Worm (Caenorhabditis elegans) whole organism, young adult: Measurements from ENCODE around the gene snt-1.

Source experiments
- B0019.2 ChIP-seq: fragments of 200-800 bp; sonication (Bioruptor generic); conservative IDR thresholded peaks from 2 replicates; pipeline ENCODE4 v1.3.6; 2022; ENCODE audit warnings: missing genetic modification reagents, missing genetic modification characterization, missing compliant biosample characterization
- F57C9.4 ChIP-seq: sonication (generic microtip); optimal IDR thresholded peaks from 2 replicates; lab custom pipeline; 2017; ENCODE audit warnings: mild to moderate bottlenecking, missing genetic modification characterization, missing compliant biosample characterization
- Y56A3A.18 ChIP-seq: fragments of 200-800 bp; sonication (Bioruptor generic); IDR thresholded peaks from 2 replicates; pipeline ENCODE4 v1.3.6; 2022; ENCODE audit warnings: missing genetic modification reagents, missing genetic modification characterization, missing compliant biosample characterization
- Y79H2A.3 ChIP-seq: fragments of 200-800 bp; sonication (Bioruptor generic); conservative IDR thresholded peaks from 2 replicates; pipeline ENCODE4 v1.3.6; 2022; ENCODE audit warnings: missing genetic modification reagents, missing genetic modification characterization, missing compliant biosample characterization
- ZK185.1 ChIP-seq: sonication (generic microtip); optimal IDR thresholded peaks from 2 replicates; lab custom pipeline; 2016; ENCODE audit warnings: mild to moderate bottlenecking, missing genetic modification characterization, missing compliant biosample characterization; ENCODE audit not compliant: poor library complexity, severe bottlenecking
- akir-1 ChIP-seq: fragments of 200-800 bp; sonication (Bioruptor generic); optimal IDR thresholded peaks from 2 replicates; lab custom pipeline; 2018; ENCODE audit warnings: mild to moderate bottlenecking, missing genetic modification characterization, moderate library complexity, missing compliant biosample characterization
- ama-1 ChIP-seq, 3 experiments: fragments of 150-350 bp in 1 of 3; sonication (generic microtip) in 2 of 3; optimal IDR thresholded peaks; 2 replicates each; lab custom pipeline; 2014 to 2018; ENCODE audit warnings: missing biosample characterization in 2 of 3, missing genetic modification characterization in 2 of 3, missing genetic modification reagents in 2 of 3
- aptf-3 ChIP-seq: fragments of 200-800 bp; sonication (Bioruptor generic); IDR thresholded peaks from 2 replicates; pipeline ENCODE4 v1.3.6; 2022; ENCODE audit warnings: missing genetic modification characterization, missing compliant biosample characterization
- bed-1 ChIP-seq: fragments of 200-800 bp; sonication (Bioruptor generic); IDR thresholded peaks from 2 replicates; pipeline ENCODE4 v1.3.6; 2022; ENCODE audit warnings: missing genetic modification reagents, missing genetic modification characterization, missing compliant biosample characterization
- bed-2 ChIP-seq: fragments of 200-800 bp; sonication (Bioruptor generic); IDR thresholded peaks from 2 replicates; pipeline ENCODE4 v1.3.6; 2022; ENCODE audit warnings: missing genetic modification reagents, missing genetic modification characterization, missing compliant biosample characterization
- ccch-3 ChIP-seq: fragments of 200-800 bp; sonication (Bioruptor generic); optimal IDR thresholded peaks from 2 replicates; lab custom pipeline; 2018; ENCODE audit warnings: mild to moderate bottlenecking, missing genetic modification characterization, missing compliant biosample characterization
- cebp-1 ChIP-seq, 2 experiments: fragments of 200-800 bp in 1 of 2; sonication (Bioruptor generic) in 1 of 2; sonication (generic microtip) in 1 of 2; IDR thresholded peaks in 1 of 2; optimal IDR thresholded peaks in 1 of 2; 2 replicates each; pipeline versions ENCODE4 v1.3.6 to Lab custom; 2017 to 2022; ENCODE audit warnings: missing compliant biosample characterization in 2 of 2, missing genetic modification characterization in 2 of 2, mild to moderate bottlenecking in 1 of 2, missing genetic modification reagents in 1 of 2, moderate library complexity in 1 of 2
- ceh-40 ChIP-seq: fragments of 200-800 bp; sonication (Bioruptor generic); IDR thresholded peaks from 2 replicates; pipeline ENCODE4 v1.3.6; 2022; ENCODE audit warnings: missing genetic modification characterization, missing compliant biosample characterization
- ceh-79 ChIP-seq: sonication (generic microtip); optimal IDR thresholded peaks from 2 replicates; lab custom pipeline; 2017; ENCODE audit warnings: mild to moderate bottlenecking, missing genetic modification characterization, missing compliant biosample characterization
- ceh-91 ChIP-seq: fragments of 200-800 bp; sonication (Bioruptor generic); IDR thresholded peaks from 2 replicates; pipeline ENCODE4 v1.3.6; 2022; ENCODE audit warnings: missing genetic modification reagents, missing genetic modification characterization, missing compliant biosample characterization
- efl-1 ChIP-seq: fragments of 150-350 bp; optimal IDR thresholded peaks from 2 replicates; lab custom pipeline; 2014; ENCODE audit warnings: missing biosample characterization, missing genetic modification reagents, missing genetic modification characterization
- fkh-3 ChIP-seq: sonication (generic microtip); optimal IDR thresholded peaks from 2 replicates; lab custom pipeline; 2016; ENCODE audit warnings: mild to moderate bottlenecking, missing genetic modification characterization, missing compliant biosample characterization
- hlh-12 ChIP-seq: sonication (generic microtip); optimal IDR thresholded peaks from 2 replicates; lab custom pipeline; 2016; ENCODE audit warnings: missing genetic modification characterization, missing compliant biosample characterization
- hsf-1 ChIP-seq: fragments of 200-800 bp; sonication (Bioruptor generic); IDR thresholded peaks from 2 replicates; pipeline ENCODE4 v1.3.6; 2022; ENCODE audit warnings: missing genetic modification reagents, missing genetic modification characterization, missing compliant biosample characterization
- lin-35 ChIP-seq, 3 experiments: fragments of 150-350 bp in 2 of 3; sonication (generic microtip) in 1 of 3; optimal IDR thresholded peaks; 2 replicates each; lab custom pipeline; 2014 to 2018; ENCODE audit warnings: missing biosample characterization in 3 of 3, missing genetic modification characterization in 3 of 3, missing genetic modification reagents in 3 of 3
- lir-1 ChIP-seq: fragments of 200-800 bp; sonication (Bioruptor generic); conservative IDR thresholded peaks from 2 replicates; pipeline ENCODE4 v1.3.6; 2022; ENCODE audit warnings: missing genetic modification reagents, missing genetic modification characterization, missing compliant biosample characterization
- lsl-1 ChIP-seq: fragments of 200-800 bp; sonication (Bioruptor generic); optimal IDR thresholded peaks from 2 replicates; lab custom pipeline; 2018; ENCODE audit warnings: mild to moderate bottlenecking, missing genetic modification characterization, moderate library complexity, missing compliant biosample characterization
- lsy-27 ChIP-seq: sonication (generic microtip); optimal IDR thresholded peaks from 2 replicates; lab custom pipeline; 2017; ENCODE audit warnings: missing genetic modification characterization, mild to moderate bottlenecking, missing compliant biosample characterization, antibody characterized with exemption, missing genotype, borderline replicate concordance; ENCODE audit not compliant: insufficient read depth
- madf-6 ChIP-seq: fragments of 200-800 bp; sonication (Bioruptor generic); IDR thresholded peaks from 2 replicates; pipeline ENCODE4 v1.3.6; 2022; ENCODE audit warnings: missing genetic modification reagents, missing genetic modification characterization, missing compliant biosample characterization
- madf-8 ChIP-seq: fragments of 200-800 bp; sonication (Bioruptor generic); conservative IDR thresholded peaks from 2 replicates; pipeline ENCODE4 v1.3.6; 2022; ENCODE audit warnings: missing genetic modification reagents, missing genetic modification characterization, missing compliant biosample characterization
- nfya-2 ChIP-seq: fragments of 200-800 bp; sonication (Bioruptor generic); IDR thresholded peaks from 2 replicates; pipeline ENCODE4 v1.3.6; 2022; ENCODE audit warnings: missing genetic modification reagents, missing genetic modification characterization, missing compliant biosample characterization
- nfyb-1 ChIP-seq: fragments of 200-800 bp; sonication (Bioruptor generic); IDR thresholded peaks from 2 replicates; pipeline ENCODE4 v1.3.6; 2022; ENCODE audit warnings: missing genetic modification reagents, missing genetic modification characterization, missing compliant biosample characterization
- nhr-179 ChIP-seq: sonication (generic microtip); optimal IDR thresholded peaks from 2 replicates; lab custom pipeline; 2016; ENCODE audit warnings: mild to moderate bottlenecking, missing genetic modification characterization, missing compliant biosample characterization
- nhr-80 ChIP-seq: sonication (generic microtip); optimal IDR thresholded peaks from 2 replicates; lab custom pipeline; 2016; ENCODE audit warnings: missing genetic modification characterization, missing compliant biosample characterization
- nhr-90 ChIP-seq: sonication (generic microtip); optimal IDR thresholded peaks from 2 replicates; lab custom pipeline; 2016; ENCODE audit warnings: missing genotype, mild to moderate bottlenecking, missing genetic modification characterization, missing compliant biosample characterization
- pbrm-1 ChIP-seq: fragments of 200-800 bp; sonication (Bioruptor generic); IDR thresholded peaks from 2 replicates; pipeline ENCODE4 v1.3.6; 2022; ENCODE audit warnings: missing genetic modification reagents, missing genetic modification characterization, missing compliant biosample characterization
- rpc-1 ChIP-seq, 2 experiments: fragments of 150-350 bp in 1 of 2; sonication (generic microtip) in 1 of 2; optimal IDR thresholded peaks; 2 replicates each; lab custom pipeline; 2014 to 2018; ENCODE audit warnings: missing biosample characterization in 1 of 2, missing genetic modification characterization in 1 of 2, missing genetic modification reagents in 1 of 2, missing genotype in 1 of 2
- snpc-1.1 ChIP-seq: sonication (generic microtip); optimal IDR thresholded peaks from 2 replicates; lab custom pipeline; 2017; ENCODE audit warnings: missing genetic modification characterization, mild to moderate bottlenecking, missing compliant biosample characterization, antibody characterized with exemption, moderate library complexity, missing genotype, missing genetic modification reagents; ENCODE audit not compliant: insufficient read depth
- snpc-1.3 ChIP-seq: sonication (generic microtip); optimal IDR thresholded peaks from 2 replicates; lab custom pipeline; 2017; ENCODE audit warnings: missing genetic modification characterization, mild to moderate bottlenecking, missing compliant biosample characterization, antibody characterized with exemption, moderate library complexity, missing genotype, missing genetic modification reagents; ENCODE audit not compliant: insufficient read depth
- somi-1 ChIP-seq: fragments of 200-800 bp; sonication (Bioruptor generic); optimal IDR thresholded peaks from 2 replicates; lab custom pipeline; 2018; ENCODE audit warnings: mild to moderate bottlenecking, missing genetic modification characterization, missing compliant biosample characterization
- tbp1 ChIP-seq: fragments of 200-800 bp; sonication (Bioruptor generic); optimal IDR thresholded peaks from 2 replicates; lab custom pipeline; 2018; ENCODE audit warnings: mild to moderate bottlenecking, missing genetic modification characterization, missing compliant biosample characterization
- xnd-1 ChIP-seq: sonication (generic microtip); optimal IDR thresholded peaks from 2 replicates; lab custom pipeline; 2016; ENCODE audit warnings: missing genotype, missing genetic modification reagents, missing genetic modification characterization, missing compliant biosample characterization
- zfh-2 ChIP-seq: fragments of 200-800 bp; sonication (Bioruptor generic); conservative IDR thresholded peaks from 2 replicates; pipeline ENCODE4 v1.3.6; 2022; ENCODE audit warnings: missing genetic modification reagents, missing genetic modification characterization, missing compliant biosample characterization
- zim-3 ChIP-seq: sonication (generic microtip); optimal IDR thresholded peaks from 2 replicates; lab custom pipeline; 2017; ENCODE audit warnings: mild to moderate bottlenecking, missing genetic modification characterization, moderate library complexity, missing compliant biosample characterization
- ztf-18 ChIP-seq: sonication (generic microtip); optimal IDR thresholded peaks from 2 replicates; lab custom pipeline; 2016; ENCODE audit warnings: missing genotype, mild to moderate bottlenecking, missing genetic modification characterization, missing compliant biosample characterization
- ztf-22 ChIP-seq: fragments of 200-800 bp; sonication (Bioruptor generic); optimal IDR thresholded peaks from 2 replicates; lab custom pipeline; 2018; ENCODE audit warnings: mild to moderate bottlenecking, missing genetic modification characterization, moderate library complexity, missing compliant biosample characterization
- ztf-26 ChIP-seq: sonication (generic microtip); optimal IDR thresholded peaks from 2 replicates; lab custom pipeline; 2017; ENCODE audit warnings: missing genetic modification characterization, missing compliant biosample characterization

snt-1 gene

DNA sequence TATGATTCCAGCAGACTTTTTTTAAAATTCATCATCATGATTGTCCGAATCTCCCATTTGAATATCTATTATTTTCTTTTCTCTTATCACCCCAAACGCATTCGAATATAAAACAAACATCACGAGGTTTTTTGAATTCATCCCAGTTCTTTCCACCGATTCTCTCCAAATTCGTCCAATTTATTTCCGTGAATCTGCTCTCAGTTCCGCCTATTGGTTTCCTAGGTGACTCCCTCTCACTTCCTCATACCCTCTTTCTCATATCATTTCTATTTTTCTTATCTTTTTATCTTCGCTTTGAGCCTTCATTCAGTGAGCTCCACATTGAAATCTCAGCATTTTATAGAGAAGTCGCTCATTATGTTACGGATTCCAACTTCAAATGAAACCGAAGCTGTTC, 31.7 kb upstream of the snt-1 start, which contains the start of gene T13C2.7:
TSS of gene T13C2.7 (plus strand) at position 301 of the 400 bp plus-strand sequence.
- no peak for TF ChIP-seq nfyb-1 (GFP tag; lab: Robert Waterston, UW)
- TF ChIP-seq B0019.2 (GFP tag; lab: Robert Waterston, UW): no peak
- no peak for TF ChIP-seq bed-2

- TF ChIP-seq ztf-22 (GFP tag; lab: Kevin White, UChicago): no peak
- TF ChIP-seq nhr-80 (tag; lab: Kevin White, UChicago): peak; percentile 44
- TF ChIP-seq cebp-1 (GFP tag; IDR thresholded peaks at IDR 0.05; lab: Robert Waterston, UW): no peak
- TF ChIP-seq cebp-1 (tag; optimal IDR thresholded peaks at IDR 0.05; lab: Kevin White, UChicago): peak; percentile 9
- peak; percentile 48; the same call in 1 of the 2 replicates for TF ChIP-seq hsf-1 (GFP tag; lab: Robert Waterston, UW)
- TF ChIP-seq, all 124 proteins: peak for 3
These were observed 29.5 kb upstream of the snt-1 start for ce11 chrII:6781231-6781630.

- TF ChIP-seq madf-8 (GFP tag; lab: Robert Waterston, UW) (peak; percentile 85), Y79H2A.3 (no peak), snpc-1.1 (no peak), efl-1 (peak; percentile 48), ceh-40 (GFP tag; lab: Robert Waterston, UW) (no peak), ccch-3 (GFP tag; lab: Kevin White, UChicago) (no peak), aptf-3 (GFP tag; lab: Robert Waterston, UW) (no peak), lir-1 (GFP tag; lab: Robert Waterston, UW) (no peak), pbrm-1 (GFP tag; lab: Robert Waterston, UW) (no peak), madf-6 (peak; percentile 91), Y56A3A.18 (no peak), xnd-1 (tag; lab: Kevin White, UChicago) (peak; percentile 73), snpc-1.3 (tag; lab: Kevin White, UChicago) (peak; percentile 37), F57C9.4 (tag; lab: Kevin White, UChicago) (no peak), ceh-79 (no peak), rpc-1 (optimal IDR thresholded peaks at IDR 0.05; lab: Kevin White, UChicago) (no peak), rpc-1 (tag; optimal IDR thresholded peaks at IDR 0.05; lab: Kevin White, UChicago) (no peak), ceh-91 (GFP tag; lab: Robert Waterston, UW) (0 out of 2 replicates have a peak, but pooled peaks have one; percentile 35), B0019.2 (GFP tag; lab: Robert Waterston, UW) (no peak), lsl-1 (peak; percentile 81)
These were observed 28.8 kb upstream of the snt-1 start for ce11 chrII:6781983-6782382.

- TF ChIP-seq ztf-26 (tag; lab: Kevin White, UChicago) (no peak), bed-2 (no peak), fkh-3 (tag; lab: Kevin White, UChicago) (no peak), nfya-2 (GFP tag; lab: Robert Waterston, UW) (no peak), somi-1 (GFP tag; lab: Kevin White, UChicago) (peak; percentile 52), ZK185.1 (no peak), lsy-27 (no peak), zfh-2 (peak; percentile 82), ceh-40 (GFP tag; lab: Robert Waterston, UW) (no peak), tbp1 (GFP tag; lab: Kevin White, UChicago) (peak; percentile 26), akir-1 (GFP tag; lab: Kevin White, UChicago) (no peak), nhr-179 (no peak), nhr-90 (tag; lab: Kevin White, UChicago) (no peak), hlh-12 (tag; lab: Kevin White, UChicago) (no peak), bed-1 (GFP tag; lab: Robert Waterston, UW) (no peak), ama-1 (optimal IDR thresholded peaks at IDR 0.05; lab: Kevin White, UChicago) (no peak), ama-1 (GFP tag; optimal IDR thresholded peaks at IDR 0.05; lab: Kevin White, UChicago) (no peak), F57C9.4 (tag; lab: Kevin White, UChicago) (no peak), zim-3 (tag; lab: Kevin White, UChicago) (no peak), ztf-18 (tag; lab: Kevin White, UChicago) (peak; percentile 39), lin-35 (GFP tag; optimal IDR thresholded peaks at IDR 0.05; lab: Kevin White, UChicago) (peak in 1 of 3 experiments; percentile 41)
These were observed 28.0 kb upstream of the snt-1 start for ce11 chrII:6782738-6783163.
